Worm (Caenorhabditis elegans) whole organism, early embryonic: ENCODE measurements around the gene C47E12.3.

Experiments
- aly-1 ChIP-seq: sonication (generic microtip); optimal IDR thresholded peaks from 2 replicates; lab custom pipeline; 2016; ENCODE audit warnings: missing genetic modification characterization, missing compliant biosample characterization
- ama-1 ChIP-seq: fragments of 150-350 bp; optimal IDR thresholded peaks from 2 replicates; lab custom pipeline; 2014
- ets-7 ChIP-seq: sonication (generic microtip); optimal IDR thresholded peaks from 2 replicates; lab custom pipeline; 2016; ENCODE audit warnings: missing genotype, missing genetic modification characterization, missing compliant biosample characterization
- flt-1 ChIP-seq: fragments of 200-800 bp; sonication (Bioruptor generic); IDR thresholded peaks from 2 replicates; pipeline ENCODE4 v1.3.6; 2022; ENCODE audit warnings: missing genetic modification characterization, missing compliant biosample characterization
- hmg-4 ChIP-seq: fragments of 200-800 bp; sonication (Bioruptor generic); optimal IDR thresholded peaks from 2 replicates; lab custom pipeline; 2018; ENCODE audit warnings: mild to moderate bottlenecking, missing genetic modification characterization, missing compliant biosample characterization
- hnd-1 ChIP-seq: sonication (generic microtip); optimal IDR thresholded peaks from 2 replicates; lab custom pipeline; 2016; ENCODE audit warnings: missing genetic modification characterization, missing compliant biosample characterization
- pes-1 ChIP-seq: fragments of 200-800 bp; sonication (Bioruptor generic); IDR thresholded peaks from 2 replicates; pipeline ENCODE4 v1.3.6; 2022; ENCODE audit warnings: missing genetic modification reagents, missing genetic modification characterization, missing compliant biosample characterization
- scrt-1 ChIP-seq: fragments of 200-800 bp; sonication (Bioruptor generic); IDR thresholded peaks from 2 replicates; pipeline ENCODE4 v1.3.6; 2022; ENCODE audit warnings: missing genetic modification characterization, missing compliant biosample characterization
- sea-1 ChIP-seq: fragments of 200-800 bp; sonication (Bioruptor generic); conservative IDR thresholded peaks from 2 replicates; pipeline ENCODE4 v1.3.6; 2022; ENCODE audit warnings: missing genetic modification characterization, missing compliant biosample characterization
- tbx-37 ChIP-seq: fragments of 200-800 bp; sonication (Bioruptor generic); conservative IDR thresholded peaks from 2 replicates; pipeline ENCODE4 v1.3.6; 2022; ENCODE audit warnings: missing genetic modification reagents, missing genetic modification characterization, missing compliant biosample characterization

- TF ChIP-seq ama-1 (lab: Kevin White, UChicago) (no peak), tbx-37 (no peak), aly-1 (tag; lab: Kevin White, UChicago) (no peak), pes-1 (GFP tag; lab: Robert Waterston, UW) (no peak), scrt-1 (no peak), flt-1 (GFP tag; lab: Robert Waterston, UW) (no peak), ets-7 (tag; lab: Kevin White, UChicago) (no peak), hmg-4 (GFP tag; lab: Kevin White, UChicago) (no peak), hnd-1 (tag; lab: Kevin White, UChicago) (no peak), sea-1 (GFP tag; lab: Robert Waterston, UW) (no peak)
Measured at ce11 chrIV:10007758-10008157, 6.1 kb upstream of the C47E12.3 start.
